Worm (Caenorhabditis elegans): ENCODE results near the gene C26E6.12.

DNA sequence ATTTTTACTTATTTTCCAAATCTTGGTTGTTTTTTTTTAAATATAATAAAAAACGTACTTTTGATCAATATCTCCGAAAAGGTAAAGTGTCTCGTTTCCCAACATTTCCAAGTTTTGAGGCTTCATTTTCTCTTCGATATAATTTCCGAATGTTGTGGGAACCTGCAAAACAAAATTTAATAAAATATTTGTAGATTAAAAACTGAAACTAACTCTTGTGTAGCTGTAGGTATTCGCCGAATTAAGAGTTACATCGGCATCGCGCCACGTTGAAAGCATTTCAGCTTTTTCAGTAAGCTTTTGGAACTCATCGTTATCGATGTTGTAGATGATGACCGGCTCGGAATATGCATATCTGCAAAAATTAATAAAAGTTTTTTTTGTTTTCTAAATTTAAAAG lies 30.3 kb upstream of the C26E6.12 start, which contains the start of gene vps-22:
- no peak for TF ChIP-seq ref-1 (GFP tag; conservative IDR thresholded peaks at IDR 0.05)
- TF ChIP-seq cog-1 (tag; optimal IDR thresholded peaks at IDR 0.05) = no peak
- no peak for TF ChIP-seq T22C8.4 (GFP tag; IDR thresholded peaks at IDR 0.05)

All from whole organism, midembryonic.